Fruit fly (Drosophila melanogaster) whole organism, embryonic: Measurements from ENCODE around the gene Mtr3.

ENCODE experiments used
- Abd-B ChIP-seq: fragments of 200-800 bp; sonication (Bioruptor generic); optimal IDR thresholded peaks from 2 replicates; lab custom pipeline; 2018; ENCODE audit warnings: missing biosample characterization, mild to moderate bottlenecking, missing genetic modification characterization, moderate library complexity
- Aef1 ChIP-seq: fragments of 200-800 bp; sonication (Bioruptor generic); IDR thresholded peaks from 3 replicates; pipeline ENCODE4 v1.3.6; 2022; ENCODE audit warnings: missing biosample characterization, missing genetic modification characterization
- CG11560 ChIP-seq: fragments of 200-800 bp; sonication (Bioruptor generic); IDR thresholded peaks from 3 replicates; pipeline ENCODE4 v1.3.6; 2022; ENCODE audit warnings: missing biosample characterization, missing genetic modification characterization
- CG12104 ChIP-seq: fragments of 200-800 bp; sonication (Bioruptor generic); optimal IDR thresholded peaks from 3 replicates; lab custom pipeline; 2016; ENCODE audit warnings: missing biosample characterization, missing genetic modification characterization
- CG12155 ChIP-seq: fragments of 200-800 bp; sonication (Bioruptor generic); optimal IDR thresholded peaks from 3 replicates; lab custom pipeline; 2016; ENCODE audit warnings: missing biosample characterization, missing genetic modification characterization
- CG12769 ChIP-seq: fragments of 200-800 bp; sonication (Bioruptor generic); optimal IDR thresholded peaks from 2 replicates; lab custom pipeline; 2019; ENCODE audit warnings: missing biosample characterization, mild to moderate bottlenecking, missing genetic modification characterization, moderate library complexity
- CG13894 ChIP-seq: fragments of 200-800 bp; sonication (Bioruptor generic); optimal IDR thresholded peaks from 3 replicates; lab custom pipeline; 2018; ENCODE audit warnings: missing biosample characterization, mild to moderate bottlenecking, missing genetic modification characterization, moderate library complexity
- CG14667 ChIP-seq: fragments of 200-800 bp; sonication (Bioruptor generic); IDR thresholded peaks from 2 replicates; pipeline ENCODE4 v1.3.6; 2022; ENCODE audit warnings: missing biosample characterization, missing genetic modification characterization
- CG17385 ChIP-seq: fragments of 200-800 bp; sonication (Bioruptor generic); optimal IDR thresholded peaks from 3 replicates; lab custom pipeline; 2018; ENCODE audit warnings: missing biosample characterization, mild to moderate bottlenecking, missing genetic modification characterization
- CG17568 ChIP-seq: fragments of 200-800 bp; sonication (Bioruptor generic); optimal IDR thresholded peaks from 2 replicates; lab custom pipeline; 2018; ENCODE audit warnings: missing biosample characterization, mild to moderate bottlenecking, missing genetic modification characterization, moderate library complexity
- CG2678 ChIP-seq: fragments of 200-800 bp; sonication (Bioruptor generic); optimal IDR thresholded peaks from 3 replicates; lab custom pipeline; 2019; ENCODE audit warnings: missing biosample characterization, mild to moderate bottlenecking, missing genetic modification characterization, moderate library complexity
- CG31224 ChIP-seq: fragments of 200-800 bp; sonication (Bioruptor generic); IDR thresholded peaks from 2 replicates; pipeline ENCODE4 v1.3.6; 2022; ENCODE audit warnings: missing biosample characterization, missing genetic modification characterization
- CG33213 ChIP-seq: fragments of 200-800 bp; sonication (Bioruptor generic); optimal IDR thresholded peaks from 3 replicates; lab custom pipeline; 2016; ENCODE audit warnings: missing biosample characterization, missing genetic modification characterization
- CG4282 ChIP-seq: fragments of 200-800 bp; sonication (Bioruptor generic); optimal IDR thresholded peaks from 2 replicates; lab custom pipeline; 2016; ENCODE audit warnings: missing biosample characterization, missing genetic modification characterization
- CG4617 ChIP-seq: fragments of 200-800 bp; sonication (Bioruptor generic); optimal IDR thresholded peaks from 3 replicates; lab custom pipeline; 2016; ENCODE audit warnings: missing biosample characterization, missing genetic modification characterization, borderline replicate concordance
- CG6813 ChIP-seq: fragments of 200-800 bp; sonication (Bioruptor generic); optimal IDR thresholded peaks from 2 replicates; lab custom pipeline; 2017; ENCODE audit warnings: missing biosample characterization, missing genetic modification characterization, mild to moderate bottlenecking, moderate library complexity, missing genetic modification reagents
- CG9797 ChIP-seq: fragments of 200-800 bp; sonication (Bioruptor generic); optimal IDR thresholded peaks from 3 replicates; lab custom pipeline; 2018; ENCODE audit warnings: missing biosample characterization, mild to moderate bottlenecking, missing genetic modification characterization
- MBD-R2 ChIP-seq: fragments of 200-800 bp; sonication (Bioruptor generic); IDR thresholded peaks from 2 replicates; pipeline ENCODE4 v1.3.6; 2022; ENCODE audit warnings: missing biosample characterization, missing genetic modification characterization
- Mad ChIP-seq: fragments of 200-800 bp; sonication (Bioruptor generic); optimal IDR thresholded peaks from 2 replicates; lab custom pipeline; 2016; ENCODE audit warnings: missing biosample characterization, missing genetic modification characterization
- Myb ChIP-seq: fragments of 200-800 bp; sonication (Bioruptor generic); optimal IDR thresholded peaks from 2 replicates; lab custom pipeline; 2016; ENCODE audit warnings: missing biosample characterization, missing genetic modification characterization
- Ravus ChIP-seq: fragments of 200-800 bp; sonication (Bioruptor generic); IDR thresholded peaks from 2 replicates; pipeline ENCODE4 v1.3.6; 2022; ENCODE audit warnings: missing biosample characterization, missing genetic modification characterization
- Xbp1 ChIP-seq: fragments of 200-800 bp; sonication (Bioruptor generic); optimal IDR thresholded peaks from 3 replicates; lab custom pipeline; 2016; ENCODE audit warnings: missing biosample characterization, mild to moderate bottlenecking, missing genetic modification characterization
- bab2 ChIP-seq: fragments of 200-800 bp; sonication (Bioruptor generic); optimal IDR thresholded peaks from 2 replicates; lab custom pipeline; 2016; ENCODE audit warnings: missing biosample characterization, missing genetic modification characterization
- bcd ChIP-seq: fragments of 200-800 bp; sonication (Bioruptor generic); optimal IDR thresholded peaks from 2 replicates; lab custom pipeline; 2017; ENCODE audit warnings: missing biosample characterization, mild to moderate bottlenecking, missing genetic modification characterization
- chm ChIP-seq: fragments of 200-800 bp; sonication (Bioruptor generic); IDR thresholded peaks from 2 replicates; pipeline ENCODE4 v1.3.6; 2022; ENCODE audit warnings: missing biosample characterization, missing genetic modification characterization
- dmrt11E ChIP-seq: fragments of 200-800 bp; sonication (Bioruptor generic); optimal IDR thresholded peaks from 3 replicates; lab custom pipeline; 2018; ENCODE audit warnings: missing biosample characterization, mild to moderate bottlenecking, missing genetic modification characterization, moderate library complexity
- dpn ChIP-seq, 2 experiments: fragments of 200-800 bp; sonication (Bioruptor generic); optimal IDR thresholded peaks; 3 replicates each; lab custom pipeline; 2016; ENCODE audit warnings: missing biosample characterization in 2 of 2, missing genetic modification characterization in 2 of 2
- emc ChIP-seq: fragments of 200-800 bp; sonication (Bioruptor generic); optimal IDR thresholded peaks from 2 replicates; lab custom pipeline; 2016; ENCODE audit warnings: missing biosample characterization, missing genetic modification characterization
- ems ChIP-seq: fragments of 200-800 bp; sonication (Bioruptor generic); optimal IDR thresholded peaks from 3 replicates; lab custom pipeline; 2016; ENCODE audit warnings: missing biosample characterization, missing genetic modification characterization
- ewg ChIP-seq: fragments of 200-800 bp; sonication (Bioruptor generic); optimal IDR thresholded peaks from 3 replicates; lab custom pipeline; 2017; ENCODE audit warnings: mild to moderate bottlenecking, missing biosample characterization, missing genetic modification reagents, missing genetic modification characterization
- fu2 ChIP-seq: fragments of 200-800 bp; sonication (Bioruptor generic); optimal IDR thresholded peaks from 2 replicates; lab custom pipeline; 2016; ENCODE audit warnings: missing biosample characterization, missing genetic modification characterization
- gro ChIP-seq: fragments of 200-800 bp; sonication (Bioruptor generic); optimal IDR thresholded peaks from 2 replicates; lab custom pipeline; 2016; ENCODE audit warnings: missing biosample characterization, missing genetic modification characterization
- gsb-n ChIP-seq: fragments of 200-800 bp; sonication (Bioruptor generic); optimal IDR thresholded peaks from 3 replicates; lab custom pipeline; 2018; ENCODE audit warnings: missing biosample characterization, mild to moderate bottlenecking, missing genetic modification characterization
- h ChIP-seq: fragments of >200 bp; optimal IDR thresholded peaks from 2 replicates; lab custom pipeline; 2017
- jigr1 ChIP-seq: fragments of 200-800 bp; sonication (Bioruptor generic); IDR thresholded peaks from 3 replicates; pipeline ENCODE4 v1.3.6; 2022; ENCODE audit warnings: missing biosample characterization, missing genetic modification characterization
- ken ChIP-seq: fragments of 200-800 bp; sonication (Bioruptor generic); IDR thresholded peaks from 3 replicates; pipeline ENCODE4 v1.3.6; 2022; ENCODE audit warnings: missing biosample characterization, missing genetic modification characterization
- klu ChIP-seq: fragments of 200-800 bp; sonication (Bioruptor generic); IDR thresholded peaks from 2 replicates; pipeline ENCODE4 v1.3.6; 2022; ENCODE audit warnings: missing biosample characterization, missing genetic modification characterization
- nerfin-1 ChIP-seq: fragments of 200-800 bp; sonication (Bioruptor generic); optimal IDR thresholded peaks from 3 replicates; lab custom pipeline; 2019; ENCODE audit warnings: missing biosample characterization, mild to moderate bottlenecking, missing genetic modification characterization, moderate library complexity
- odd ChIP-seq: fragments of 200-800 bp; sonication (Bioruptor generic); optimal IDR thresholded peaks from 2 replicates; lab custom pipeline; 2017; ENCODE audit warnings: missing biosample characterization, mild to moderate bottlenecking, missing genetic modification characterization
- org-1 ChIP-seq: fragments of 200-800 bp; sonication (Bioruptor generic); optimal IDR thresholded peaks from 2 replicates; lab custom pipeline; 2017; ENCODE audit warnings: missing biosample characterization, missing genetic modification characterization
- otp ChIP-seq: fragments of 200-800 bp; sonication (Bioruptor generic); IDR thresholded peaks from 3 replicates; pipeline ENCODE4, ENCODE4 v1.3.6; 2022; ENCODE audit warnings: missing biosample characterization, missing genetic modification characterization
- p53 ChIP-seq: fragments of 200-800 bp; sonication (Bioruptor generic); optimal IDR thresholded peaks from 2 replicates; lab custom pipeline; 2016; ENCODE audit warnings: missing biosample characterization, missing genetic modification characterization
- pan ChIP-seq, 4 experiments: fragments of >200 bp in 3 of 4; fragments of 200-800 bp in 1 of 4; sonication (Bioruptor generic) in 1 of 4; optimal IDR thresholded peaks in 3 of 4; IDR thresholded peaks in 1 of 4; 2 replicates each; pipeline versions ENCODE4 v1.3.6 to Lab custom; 2017 to 2022; ENCODE audit warnings: missing biosample characterization in 2 of 4, missing genetic modification characterization in 2 of 4, mixed read lengths in 1 of 4
- sc ChIP-seq, 3 experiments: fragments of >200 bp in 2 of 3; fragments of 200-800 bp in 1 of 3; sonication (Bioruptor generic) in 1 of 3; optimal IDR thresholded peaks; 2 replicates in 2 of 3; 3 replicates in 1 of 3; lab custom pipeline; 2017; ENCODE audit warnings: mild to moderate bottlenecking in 1 of 3, missing biosample characterization in 1 of 3, missing genetic modification characterization in 1 of 3, missing genetic modification reagents in 1 of 3
- seq ChIP-seq: fragments of 200-800 bp; sonication (Bioruptor generic); IDR thresholded peaks from 2 replicates; pipeline ENCODE4 v1.3.6; 2022; ENCODE audit warnings: missing biosample characterization, missing genetic modification characterization
- sqz ChIP-seq: fragments of 200-800 bp; sonication (Bioruptor generic); optimal IDR thresholded peaks from 3 replicates; lab custom pipeline; 2018; ENCODE audit warnings: missing biosample characterization, mild to moderate bottlenecking, missing genetic modification characterization
- sug ChIP-seq: fragments of 200-800 bp; optimal IDR thresholded peaks from 2 replicates; lab custom pipeline; 2019; ENCODE audit warnings: missing biosample characterization, mild to moderate bottlenecking, missing genetic modification characterization, moderate library complexity
- wek ChIP-seq: fragments of 200-800 bp; sonication (Bioruptor generic); optimal IDR thresholded peaks from 3 replicates; lab custom pipeline; 2018; ENCODE audit warnings: missing biosample characterization, mild to moderate bottlenecking, missing genetic modification characterization, moderate library complexity

Gene Mtr3

dm6 chr3L:19902560-19903399 lies 10.7 kb downstream of the Mtr3 start (continued):
- TF ChIP-seq Aef1 (GFP tag; lab: Robert Waterston, UW) (peak; percentile 94), pan (optimal IDR thresholded peaks at IDR 0.05; lab: Kevin White, UChicago) (no peak), pan (GFP tag; optimal IDR thresholded peaks at IDR 0.05 in 1 of 2, IDR thresholded peaks at IDR 0.05 in 1 of 2) (peak in 1 of 2 experiments; percentile 97), chm (GFP tag; lab: Robert Waterston, UW) (peak; percentile 96), CG4282 (GFP tag; lab: Kevin White, UChicago) (peak; percentile 93), otp (GFP tag; lab: Robert Waterston, UW) (peak; percentile 96), CG4617 (GFP tag; lab: Kevin White, UChicago) (peak; percentile 75), CG13894 (tag; lab: Kevin White, UChicago) (peak; percentile 87), p53 (peak; percentile 83), Ravus (GFP tag; lab: Robert Waterston, UW) (peak; percentile 79), seq (GFP tag; lab: Robert Waterston, UW) (peak; percentile 96), org-1 (peak; percentile 94), fu2 (peak; percentile 95), bcd (peak; percentile 95), ewg (GFP tag; lab: Kevin White, UChicago) (peak; percentile 84), dmrt11E (tag; lab: Kevin White, UChicago) (peak; percentile 81), h (lab: Kevin White, UChicago) (no peak), Mad (GFP tag; lab: Kevin White, UChicago) (peak; percentile 93), CG31224 (peak; percentile 88), emc (GFP tag; lab: Kevin White, UChicago) (peak; percentile 92), Xbp1 (GFP tag; lab: Kevin White, UChicago) (peak; percentile 96), klu (GFP tag; lab: Robert Waterston, UW) (peak; percentile 83; the same call in 1 of the 2 replicates), gsb-n (tag; lab: Kevin White, UChicago) (peak; percentile 84), CG9797 (GFP tag; lab: Kevin White, UChicago) (peak; percentile 15), gro (GFP tag; lab: Kevin White, UChicago) (peak; percentile 86), sc (optimal IDR thresholded peaks at IDR 0.05; lab: Kevin White, UChicago) (no peak), sc (GFP tag; optimal IDR thresholded peaks at IDR 0.05; lab: Kevin White, UChicago) (peak; percentile 86), CG12155 (GFP tag; lab: Kevin White, UChicago) (peak; percentile 95), dpn (GFP tag; optimal IDR thresholded peaks at IDR 0.05; lab: Kevin White, UChicago) (peak; percentile 90 to 97), bab2 (GFP tag; lab: Kevin White, UChicago) (peak; percentile 97), Abd-B (peak; percentile 90), CG17568 (peak; percentile 85), ems (peak; percentile 93), sqz (peak; percentile 90), wek (peak; percentile 91), CG17385 (GFP tag; lab: Kevin White, UChicago) (peak; percentile 93), sug (tag; lab: Kevin White, UChicago) (peak; percentile 75), CG12104 (GFP tag; lab: Kevin White, UChicago) (peak; percentile 91), CG14667 (peak; percentile 92; the same call in 1 of the 2 replicates), odd (GFP tag; lab: Kevin White, UChicago) (peak; percentile 90), nerfin-1 (tag; lab: Kevin White, UChicago) (peak; percentile 84), ken (GFP tag; lab: Robert Waterston, UW) (peak; percentile 95), jigr1 (GFP tag; lab: Robert Waterston, UW) (no peak; the same call in 1 of the 3 replicates), MBD-R2 (peak; percentile 96), CG12769 (tag; lab: Kevin White, UChicago) (peak; percentile 98), CG2678 (tag; lab: Kevin White, UChicago) (peak; percentile 97), CG11560 (no peak; the same call in 2 of the 3 replicates), Myb (GFP tag; lab: Kevin White, UChicago) (peak; percentile 88), CG6813 (peak; percentile 90), CG33213 (GFP tag; lab: Kevin White, UChicago) (peak; percentile 92)
